Worm (Caenorhabditis elegans) whole organism, midembryonic: ENCODE measurements around the gene pho-7.

Source experiments
- cog-1 ChIP-seq: sonication (generic microtip); optimal IDR thresholded peaks from 2 replicates; lab custom pipeline; 2016; ENCODE audit warnings: missing genetic modification characterization, missing compliant biosample characterization
- flt-1 ChIP-seq: fragments of 200-800 bp; sonication (Bioruptor generic); IDR thresholded peaks from 2 replicates; pipeline ENCODE4 v1.3.6; 2022; ENCODE audit warnings: missing genetic modification characterization, missing compliant biosample characterization
- klf-2 ChIP-seq: fragments of 200-800 bp; sonication (Bioruptor generic); conservative IDR thresholded peaks from 2 replicates; pipeline ENCODE4 v1.3.6; 2022; ENCODE audit warnings: missing genetic modification reagents, missing genetic modification characterization, missing compliant biosample characterization
- tab-1 ChIP-seq: fragments of 200-800 bp; sonication (Bioruptor generic); IDR thresholded peaks from 2 replicates; pipeline ENCODE4 v1.3.6; 2022; ENCODE audit warnings: missing genetic modification characterization, missing compliant biosample characterization
- ztf-29 ChIP-seq: fragments of 200-800 bp; sonication (Bioruptor generic); IDR thresholded peaks from 2 replicates; pipeline ENCODE4 v1.3.6; 2022; ENCODE audit warnings: missing genetic modification reagents, missing genetic modification characterization, missing compliant biosample characterization

DNA sequence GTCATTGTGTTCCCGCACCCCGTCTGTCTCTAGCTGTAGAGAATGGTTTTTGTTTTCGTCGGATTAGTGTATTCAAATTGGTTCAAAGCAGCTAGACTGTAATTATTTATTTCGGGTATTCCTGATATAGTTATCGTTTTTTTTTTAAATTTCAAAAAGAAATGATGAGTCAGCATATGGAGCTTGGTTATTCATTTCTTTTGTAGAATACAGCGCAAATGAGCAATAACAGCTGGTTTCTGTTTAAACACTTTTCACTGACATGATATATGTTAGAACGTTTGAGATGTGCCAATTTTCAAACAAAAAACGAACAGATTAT, 49.7 kb upstream of the pho-7 start:
- TF ChIP-seq ztf-29 (GFP tag; lab: Robert Waterston, UW) (no peak), cog-1 (tag; lab: Kevin White, UChicago) (no peak), klf-2 (GFP tag; lab: Robert Waterston, UW) (no peak), tab-1 (GFP tag; lab: Robert Waterston, UW) (no peak), flt-1 (GFP tag; lab: Robert Waterston, UW) (no peak)
